Fruit fly (Drosophila melanogaster) whole organism, embryonic: ENCODE measurements around the gene MBD-like.

Experiments used
- Adf1 ChIP-seq: fragments of 200-800 bp; sonication (Bioruptor generic); IDR thresholded peaks from 2 replicates; pipeline ENCODE4 v1.3.6; 2022; ENCODE audit warnings: missing biosample characterization, missing genetic modification characterization
- Awh ChIP-seq: fragments of 200-800 bp; sonication (Bioruptor generic); IDR thresholded peaks from 2 replicates; pipeline ENCODE4, ENCODE4 v1.3.6; 2022; ENCODE audit warnings: missing biosample characterization, missing genetic modification characterization
- BtbVII ChIP-seq: fragments of 200-800 bp; sonication (Bioruptor generic); optimal IDR thresholded peaks from 3 replicates; lab custom pipeline; 2017; ENCODE audit warnings: missing biosample characterization, mild to moderate bottlenecking, missing genetic modification characterization
- CG10431 ChIP-seq: fragments of 200-800 bp; sonication (Bioruptor generic); optimal IDR thresholded peaks from 3 replicates; lab custom pipeline; 2018; ENCODE audit warnings: missing biosample characterization, mild to moderate bottlenecking, missing genetic modification characterization
- CG11085 ChIP-seq: fragments of 200-800 bp; sonication (Bioruptor generic); IDR thresholded peaks from 2 replicates; pipeline ENCODE4 v1.3.6; 2022; ENCODE audit warnings: missing biosample characterization, missing genetic modification characterization
- CG13287 ChIP-seq: fragments of 200-800 bp; sonication (Bioruptor generic); IDR thresholded peaks from 2 replicates; pipeline ENCODE4 v1.3.6; 2022; ENCODE audit warnings: missing biosample characterization, missing genetic modification characterization; ENCODE audit not compliant: partially characterized antibody
- CG14860 ChIP-seq: fragments of 200-800 bp; sonication (Bioruptor generic); IDR thresholded peaks from 3 replicates; pipeline ENCODE4 v1.3.6; 2022; ENCODE audit warnings: missing biosample characterization, missing genetic modification characterization; ENCODE audit not compliant: partially characterized antibody
- CG15601 ChIP-seq: fragments of 200-800 bp; sonication (Bioruptor generic); optimal IDR thresholded peaks from 3 replicates; lab custom pipeline; 2019; ENCODE audit warnings: missing biosample characterization, mild to moderate bottlenecking, missing genetic modification characterization, moderate library complexity
- CG17385 ChIP-seq: fragments of 200-800 bp; sonication (Bioruptor generic); optimal IDR thresholded peaks from 3 replicates; lab custom pipeline; 2018; ENCODE audit warnings: missing biosample characterization, mild to moderate bottlenecking, missing genetic modification characterization
- CG2116 ChIP-seq: fragments of 200-800 bp; sonication (Bioruptor generic); optimal IDR thresholded peaks from 3 replicates; lab custom pipeline; 2018; ENCODE audit warnings: missing biosample characterization, mild to moderate bottlenecking, missing genetic modification characterization
- CG2678 ChIP-seq: fragments of 200-800 bp; sonication (Bioruptor generic); optimal IDR thresholded peaks from 3 replicates; lab custom pipeline; 2019; ENCODE audit warnings: missing biosample characterization, mild to moderate bottlenecking, missing genetic modification characterization, moderate library complexity
- CG4617 ChIP-seq: fragments of 200-800 bp; sonication (Bioruptor generic); optimal IDR thresholded peaks from 3 replicates; lab custom pipeline; 2016; ENCODE audit warnings: missing biosample characterization, missing genetic modification characterization, borderline replicate concordance
- CG4730 ChIP-seq: fragments of 200-800 bp; sonication (Bioruptor generic); IDR thresholded peaks from 2 replicates; pipeline ENCODE4 v1.3.6; 2022; ENCODE audit warnings: missing biosample characterization, missing genetic modification characterization
- CG5953 ChIP-seq: fragments of 200-800 bp; sonication (Bioruptor generic); IDR thresholded peaks from 2 replicates; pipeline ENCODE4 v1.3.6; 2022; ENCODE audit warnings: missing biosample characterization, missing genetic modification characterization
- CG7928 ChIP-seq: fragments of 200-800 bp; sonication (Bioruptor generic); optimal IDR thresholded peaks from 2 replicates; lab custom pipeline; 2017; ENCODE audit warnings: missing biosample characterization, mild to moderate bottlenecking, missing genetic modification characterization
- CG8924 ChIP-seq: fragments of 200-800 bp; optimal IDR thresholded peaks from 3 replicates; lab custom pipeline; 2019; ENCODE audit warnings: missing biosample characterization, mild to moderate bottlenecking, missing genetic modification characterization, moderate library complexity
- CG9727 ChIP-seq: fragments of 200-800 bp; sonication (Bioruptor generic); optimal IDR thresholded peaks from 3 replicates; lab custom pipeline; 2017; ENCODE audit warnings: missing biosample characterization, mild to moderate bottlenecking, missing genetic modification characterization
- CkIIα-i1 ChIP-seq: fragments of 200-800 bp; sonication (Bioruptor generic); IDR thresholded peaks from 2 replicates; pipeline ENCODE4 v1.3.6; 2022; ENCODE audit warnings: missing biosample characterization, missing genetic modification characterization
- CrebB ChIP-seq: fragments of 200-800 bp; sonication (Bioruptor generic); optimal IDR thresholded peaks from 3 replicates; lab custom pipeline; 2018; ENCODE audit warnings: missing biosample characterization, mild to moderate bottlenecking, missing genetic modification characterization
- Dfd ChIP-seq, 2 experiments: fragments of >200 bp; optimal IDR thresholded peaks; 2 replicates each; lab custom pipeline; 2017; ENCODE audit warnings: missing biosample characterization in 2 of 2, missing genetic modification characterization in 2 of 2
- Dref ChIP-seq: fragments of 200-800 bp; sonication (Bioruptor generic); IDR thresholded peaks from 2 replicates; pipeline ENCODE4 v1.3.6; 2022; ENCODE audit warnings: missing biosample characterization, missing genetic modification characterization
- Elba2 ChIP-seq: fragments of 200-800 bp; sonication (Bioruptor generic); optimal IDR thresholded peaks from 3 replicates; lab custom pipeline; 2016; ENCODE audit warnings: missing biosample characterization, missing genetic modification characterization
- Ets97D ChIP-seq: fragments of 200-800 bp; sonication (Bioruptor generic); optimal IDR thresholded peaks from 3 replicates; lab custom pipeline; 2016; ENCODE audit warnings: missing biosample characterization, missing genetic modification characterization
- Fer2 ChIP-seq: fragments of 200-800 bp; sonication (Bioruptor generic); optimal IDR thresholded peaks from 2 replicates; lab custom pipeline; 2018; ENCODE audit warnings: missing biosample characterization, mild to moderate bottlenecking, missing genetic modification characterization, moderate library complexity
- H15 ChIP-seq: fragments of 200-800 bp; sonication (Bioruptor generic); IDR thresholded peaks from 3 replicates; pipeline ENCODE4 v1.3.6; 2022; ENCODE audit warnings: missing biosample characterization, missing genetic modification characterization
- Mad ChIP-seq: fragments of 200-800 bp; sonication (Bioruptor generic); optimal IDR thresholded peaks from 2 replicates; lab custom pipeline; 2016; ENCODE audit warnings: missing biosample characterization, missing genetic modification characterization
- Nf-YA ChIP-seq: fragments of 200-800 bp; sonication (Bioruptor generic); IDR thresholded peaks from 2 replicates; pipeline ENCODE4 v1.3.6; 2022; ENCODE audit warnings: missing biosample characterization, missing genetic modification characterization
- Opbp ChIP-seq: fragments of 200-800 bp; sonication (Bioruptor generic); IDR thresholded peaks from 3 replicates; pipeline ENCODE4 v1.3.6; 2022; ENCODE audit warnings: missing biosample characterization, missing genetic modification characterization; ENCODE audit not compliant: partially characterized antibody
- Sox100B ChIP-seq: fragments of 200-800 bp; sonication (Bioruptor generic); optimal IDR thresholded peaks from 3 replicates; lab custom pipeline; 2018; ENCODE audit warnings: missing biosample characterization, mild to moderate bottlenecking, missing genetic modification characterization
- Xrp1 ChIP-seq: fragments of 200-800 bp; sonication (Bioruptor generic); IDR thresholded peaks from 2 replicates; pipeline ENCODE4 v1.3.6; 2022; ENCODE audit warnings: missing biosample characterization, missing genetic modification characterization
- ato ChIP-seq: fragments of 200-800 bp; sonication (Bioruptor generic); IDR thresholded peaks from 2 replicates; pipeline ENCODE4 v1.3.6; 2022; ENCODE audit warnings: missing biosample characterization, missing genetic modification characterization; ENCODE audit not compliant: partially characterized antibody
- bcd ChIP-seq: fragments of 200-800 bp; sonication (Bioruptor generic); optimal IDR thresholded peaks from 2 replicates; lab custom pipeline; 2017; ENCODE audit warnings: missing biosample characterization, mild to moderate bottlenecking, missing genetic modification characterization
- dati ChIP-seq: fragments of 200-800 bp; sonication (Bioruptor generic); IDR thresholded peaks from 2 replicates; pipeline ENCODE4 v1.3.6; 2022; ENCODE audit warnings: missing biosample characterization, missing genetic modification characterization
- disco-r ChIP-seq: fragments of 200-800 bp; sonication (Bioruptor generic); optimal IDR thresholded peaks from 2 replicates; lab custom pipeline; 2016; ENCODE audit warnings: missing biosample characterization, missing genetic modification characterization
- eve ChIP-seq, 2 experiments: fragments of >200 bp; optimal IDR thresholded peaks; 2 replicates each; lab custom pipeline; 2017; ENCODE audit warnings: missing biosample characterization in 2 of 2, missing genetic modification characterization in 2 of 2
- fd96Cb ChIP-seq: fragments of 200-800 bp; sonication (Bioruptor generic); optimal IDR thresholded peaks from 2 replicates; lab custom pipeline; 2018; ENCODE audit warnings: missing biosample characterization, mild to moderate bottlenecking, missing genetic modification characterization, moderate library complexity
- her ChIP-seq: fragments of 200-800 bp; sonication (Bioruptor generic); optimal IDR thresholded peaks from 2 replicates; lab custom pipeline; 2016; ENCODE audit warnings: missing biosample characterization, missing genetic modification characterization
- jigr1 ChIP-seq: fragments of 200-800 bp; sonication (Bioruptor generic); IDR thresholded peaks from 3 replicates; pipeline ENCODE4 v1.3.6; 2022; ENCODE audit warnings: missing biosample characterization, missing genetic modification characterization
- lab ChIP-seq: fragments of 200-800 bp; sonication (Bioruptor generic); optimal IDR thresholded peaks from 3 replicates; lab custom pipeline; 2017; ENCODE audit warnings: missing biosample characterization, missing genetic modification characterization, mild to moderate bottlenecking, moderate library complexity, missing genetic modification reagents
- luna ChIP-seq: fragments of 200-800 bp; sonication (Bioruptor generic); optimal IDR thresholded peaks from 2 replicates; lab custom pipeline; 2016; ENCODE audit warnings: missing biosample characterization, missing genetic modification characterization
- pfk ChIP-seq: fragments of 200-800 bp; sonication (Bioruptor generic); optimal IDR thresholded peaks from 2 replicates; lab custom pipeline; 2018; ENCODE audit warnings: missing biosample characterization, mild to moderate bottlenecking, missing genetic modification characterization, moderate library complexity
- repo ChIP-seq: fragments of 200-800 bp; sonication (Bioruptor generic); optimal IDR thresholded peaks from 2 replicates; lab custom pipeline; 2016; ENCODE audit warnings: missing biosample characterization, missing genetic modification characterization
- seq ChIP-seq: fragments of 200-800 bp; sonication (Bioruptor generic); IDR thresholded peaks from 2 replicates; pipeline ENCODE4 v1.3.6; 2022; ENCODE audit warnings: missing biosample characterization, missing genetic modification characterization
- slbo ChIP-seq: fragments of 200-800 bp; sonication (Bioruptor generic); IDR thresholded peaks from 2 replicates; pipeline ENCODE4 v1.3.6; 2022; ENCODE audit warnings: missing biosample characterization, missing genetic modification characterization
- sna ChIP-seq: fragments of 200-800 bp; sonication (Bioruptor generic); IDR thresholded peaks from 2 replicates; pipeline ENCODE4 v1.3.6; 2022; ENCODE audit warnings: missing biosample characterization, missing genetic modification characterization; ENCODE audit not compliant: partially characterized antibody
- ssp ChIP-seq: fragments of 200-800 bp; sonication (Bioruptor generic); IDR thresholded peaks from 2 replicates; pipeline ENCODE4 v1.3.6; 2022; ENCODE audit warnings: missing biosample characterization, missing genetic modification characterization
- ttk ChIP-seq: fragments of 200-800 bp; sonication (Bioruptor generic); IDR thresholded peaks from 2 replicates; pipeline ENCODE4 v2.1.2; 2022; ENCODE audit warnings: missing biosample characterization, missing genetic modification characterization
- tup ChIP-seq: fragments of 200-800 bp; sonication (Bioruptor generic); optimal IDR thresholded peaks from 2 replicates; lab custom pipeline; 2016; ENCODE audit warnings: missing biosample characterization, mild to moderate bottlenecking, missing genetic modification characterization, moderate library complexity
- tx ChIP-seq: fragments of 200-800 bp; sonication (Bioruptor generic); optimal IDR thresholded peaks from 2 replicates; lab custom pipeline; 2016; ENCODE audit warnings: missing biosample characterization, missing genetic modification characterization
- usp ChIP-seq: fragments of >200 bp; optimal IDR thresholded peaks from 2 replicates; lab custom pipeline; 2017; ENCODE audit warnings: missing biosample characterization, missing genetic modification characterization
- wdn ChIP-seq: fragments of 200-800 bp; sonication (Bioruptor generic); IDR thresholded peaks from 2 replicates; pipeline ENCODE4 v1.3.6; 2022; ENCODE audit warnings: missing biosample characterization, missing genetic modification characterization
- z ChIP-seq: fragments of 200-800 bp; sonication (Bioruptor generic); IDR thresholded peaks from 3 replicates; pipeline ENCODE4 v1.3.6; 2022; ENCODE audit warnings: missing biosample characterization, missing genetic modification characterization

The MBD-like gene

DNA sequence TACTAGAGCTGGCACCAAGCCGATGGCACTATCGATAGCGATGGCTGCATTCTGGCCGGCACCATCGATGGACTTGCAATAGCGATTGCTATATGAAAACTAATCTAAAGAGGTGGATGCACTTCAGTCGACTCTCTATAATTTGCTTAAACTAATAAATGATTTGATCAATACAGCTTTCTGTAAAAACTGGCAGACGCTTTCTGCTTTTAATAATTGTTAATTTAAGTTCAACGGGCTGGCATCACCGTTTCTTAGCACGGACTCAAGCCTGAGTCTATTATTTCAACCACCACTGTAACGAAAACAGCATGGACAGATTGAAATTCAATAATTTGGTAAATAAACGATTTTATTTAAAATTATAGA is 46.5 kb upstream of the MBD-like start, which contains the start of the genes Ras85D and Rlb1 (continued):
- peak; percentile 96 for TF ChIP-seq CG4617 (GFP tag; lab: Kevin White, UChicago)
- no peak for TF ChIP-seq wdn
- TF ChIP-seq CkIIα-i1 (GFP tag; lab: Robert Waterston, UW): no peak
- TF ChIP-seq Nf-YA (GFP tag; lab: Robert Waterston, UW): no peak
- no peak for TF ChIP-seq jigr1 (GFP tag; lab: Robert Waterston, UW)
- TF ChIP-seq Fer2 (tag; lab: Kevin White, UChicago): peak; percentile 68
- TF ChIP-seq ssp (GFP tag; lab: Robert Waterston, UW): no peak
- TF ChIP-seq CG13287 (GFP tag; lab: Robert Waterston, UW): no peak
- TF ChIP-seq CG9727 (GFP tag; lab: Kevin White, UChicago): peak; percentile 70
- no peak for TF ChIP-seq Opbp (GFP tag; lab: Robert Waterston, UW)
- no peak for TF ChIP-seq bcd (GFP tag; lab: Kevin White, UChicago)
- peak; percentile 47 for TF ChIP-seq CG7928 (GFP tag; lab: Kevin White, UChicago)
- TF ChIP-seq CG14860: no peak
- peak; percentile 16 for TF ChIP-seq tup (GFP tag; lab: Kevin White, UChicago)
- TF ChIP-seq z (GFP tag; lab: Robert Waterston, UW): no peak
- TF ChIP-seq Ets97D (GFP tag; lab: Kevin White, UChicago): peak; percentile 77
- no peak for TF ChIP-seq ato (GFP tag; lab: Robert Waterston, UW)
- TF ChIP-seq eve (GFP tag; optimal IDR thresholded peaks at IDR 0.05; lab: Kevin White, UChicago): no peak
- peak; percentile 17 for TF ChIP-seq Elba2
- TF ChIP-seq Xrp1: no peak
- no peak for TF ChIP-seq CG2678 (tag; lab: Kevin White, UChicago)
- no peak for TF ChIP-seq Dref (GFP tag; lab: Robert Waterston, UW)
- no peak for TF ChIP-seq Sox100B (GFP tag; lab: Kevin White, UChicago)
- TF ChIP-seq H15: no peak
- no peak for TF ChIP-seq Awh
- TF ChIP-seq CG5953 (GFP tag; lab: Robert Waterston, UW): no peak
- no peak for TF ChIP-seq slbo (GFP tag; lab: Robert Waterston, UW)
- peak; percentile 20 for TF ChIP-seq CG17385 (GFP tag; lab: Kevin White, UChicago)
- peak; percentile 75 for TF ChIP-seq CG15601 (tag; lab: Kevin White, UChicago)

dm6 chr3R:9515860-9516344 is 43.7 kb upstream of the MBD-like start, which contains the start of the genes mRpL47, CG8176 and Kdm3:
Gene mRpL47 (minus strand): TSS chr3R:9515908.
Gene CG8176 (plus strand): TSS chr3R:9516007.
Gene Kdm3 (plus strand): TSS chr3R:9516007.
- TF ChIP-seq lab (no peak), BtbVII (GFP tag; lab: Kevin White, UChicago) (no peak), tx (peak; percentile 70), Xrp1 (no peak), her (GFP tag; lab: Kevin White, UChicago) (peak; percentile 63), ttk (GFP tag; lab: Robert Waterston, UW) (no peak), seq (no peak), dati (no peak), disco-r (GFP tag; lab: Kevin White, UChicago) (peak; percentile 15), CG4730 (no peak), CG11085 (GFP tag; lab: Robert Waterston, UW) (no peak), Adf1 (GFP tag; lab: Robert Waterston, UW) (no peak), sna (GFP tag; lab: Robert Waterston, UW) (no peak), CrebB (tag; lab: Kevin White, UChicago) (peak; percentile 47), CG8924 (tag; lab: Kevin White, UChicago) (peak; percentile 71), CG2116 (GFP tag; lab: Kevin White, UChicago) (peak; percentile 93), luna (peak; percentile 69), CG10431 (GFP tag; lab: Kevin White, UChicago) (no peak), Dfd (GFP tag; optimal IDR thresholded peaks at IDR 0.05; lab: Kevin White, UChicago) (no peak), fd96Cb (tag; lab: Kevin White, UChicago) (no peak), pfk (GFP tag; lab: Kevin White, UChicago) (peak; percentile 26), repo (GFP tag; lab: Kevin White, UChicago) (peak; percentile 80), usp (GFP tag; lab: Kevin White, UChicago) (no peak), Mad (GFP tag; lab: Kevin White, UChicago) (peak; percentile 66)
